Fruit fly (Drosophila melanogaster) whole organism, embryonic: Measurements from ENCODE around the gene CG17321.

Source experiments
- Ada2b ChIP-seq: fragments of 200-800 bp; sonication (Bioruptor generic); IDR thresholded peaks from 2 replicates; pipeline ENCODE4 v1.3.6; 2022; ENCODE audit warnings: missing biosample characterization, missing genetic modification characterization
- Antp ChIP-seq: fragments of 200-800 bp; sonication (Bioruptor generic); optimal IDR thresholded peaks from 3 replicates; lab custom pipeline; 2016; ENCODE audit warnings: missing biosample characterization, missing genetic modification characterization
- Asciz ChIP-seq: fragments of 200-800 bp; sonication (Bioruptor generic); optimal IDR thresholded peaks from 2 replicates; lab custom pipeline; 2017; ENCODE audit warnings: missing biosample characterization, mild to moderate bottlenecking, missing genetic modification characterization, missing genetic modification reagents
- Atf6 ChIP-seq: fragments of 200-800 bp; sonication (Bioruptor generic); IDR thresholded peaks from 2 replicates; pipeline ENCODE4 v1.3.6; 2022; ENCODE audit warnings: missing biosample characterization, missing genetic modification characterization
- CG10267 ChIP-seq: fragments of 200-800 bp; sonication (Bioruptor generic); optimal IDR thresholded peaks from 2 replicates; lab custom pipeline; 2018; ENCODE audit warnings: missing biosample characterization, mild to moderate bottlenecking, missing genetic modification characterization, moderate library complexity
- CG10654 ChIP-seq: fragments of 200-800 bp; sonication (Bioruptor generic); optimal IDR thresholded peaks from 2 replicates; lab custom pipeline; 2016; ENCODE audit warnings: missing biosample characterization, missing genetic modification characterization
- CG12769 ChIP-seq: fragments of 200-800 bp; sonication (Bioruptor generic); optimal IDR thresholded peaks from 2 replicates; lab custom pipeline; 2019; ENCODE audit warnings: missing biosample characterization, mild to moderate bottlenecking, missing genetic modification characterization, moderate library complexity
- CG13775 ChIP-seq: fragments of 200-800 bp; sonication (Bioruptor generic); optimal IDR thresholded peaks from 3 replicates; lab custom pipeline; 2017; ENCODE audit warnings: missing biosample characterization, mild to moderate bottlenecking, missing genetic modification characterization
- CG13894 ChIP-seq: fragments of 200-800 bp; sonication (Bioruptor generic); optimal IDR thresholded peaks from 3 replicates; lab custom pipeline; 2018; ENCODE audit warnings: missing biosample characterization, mild to moderate bottlenecking, missing genetic modification characterization, moderate library complexity
- CG14710 ChIP-seq: fragments of 200-800 bp; sonication (Bioruptor generic); optimal IDR thresholded peaks from 3 replicates; lab custom pipeline; 2019; ENCODE audit warnings: missing biosample characterization, mild to moderate bottlenecking, missing genetic modification characterization, moderate library complexity
- CG1529 ChIP-seq: fragments of 200-800 bp; sonication (Bioruptor generic); optimal IDR thresholded peaks from 3 replicates; lab custom pipeline; 2018; ENCODE audit warnings: missing biosample characterization, missing genetic modification characterization
- CG2678 ChIP-seq: fragments of 200-800 bp; sonication (Bioruptor generic); optimal IDR thresholded peaks from 3 replicates; lab custom pipeline; 2019; ENCODE audit warnings: missing biosample characterization, mild to moderate bottlenecking, missing genetic modification characterization, moderate library complexity
- CG2889 ChIP-seq: fragments of 200-800 bp; sonication (Bioruptor generic); IDR thresholded peaks from 3 replicates; pipeline ENCODE4 v1.3.6; 2022; ENCODE audit warnings: missing biosample characterization, missing genetic modification characterization
- CG31224 ChIP-seq: fragments of 200-800 bp; sonication (Bioruptor generic); IDR thresholded peaks from 2 replicates; pipeline ENCODE4 v1.3.6; 2022; ENCODE audit warnings: missing biosample characterization, missing genetic modification characterization
- CG31388 ChIP-seq: fragments of 200-800 bp; sonication (Bioruptor generic); optimal IDR thresholded peaks from 2 replicates; lab custom pipeline; 2016; ENCODE audit warnings: missing biosample characterization, missing genetic modification characterization
- CG32767 ChIP-seq: fragments of 200-800 bp; sonication (Bioruptor generic); IDR thresholded peaks from 2 replicates; pipeline ENCODE4 v1.3.6; 2022; ENCODE audit warnings: missing biosample characterization, missing genetic modification characterization
- CG4404 ChIP-seq: fragments of 200-800 bp; sonication (Bioruptor generic); IDR thresholded peaks from 2 replicates; pipeline ENCODE4 v1.3.6; 2022; ENCODE audit warnings: missing biosample characterization, missing genetic modification characterization
- CG4617 ChIP-seq: fragments of 200-800 bp; sonication (Bioruptor generic); optimal IDR thresholded peaks from 3 replicates; lab custom pipeline; 2016; ENCODE audit warnings: missing biosample characterization, missing genetic modification characterization, borderline replicate concordance
- CG6689 ChIP-seq: fragments of 200-800 bp; sonication (Bioruptor generic); IDR thresholded peaks from 2 replicates; pipeline ENCODE4 v1.3.6; 2022; ENCODE audit warnings: missing biosample characterization, missing genetic modification characterization
- CG7357 ChIP-seq: fragments of 200-800 bp; sonication (Bioruptor generic); IDR thresholded peaks from 3 replicates; pipeline ENCODE4 v1.3.6; 2022; ENCODE audit warnings: missing biosample characterization, missing genetic modification characterization
- CG7786 ChIP-seq: fragments of 200-800 bp; sonication (Bioruptor generic); optimal IDR thresholded peaks from 2 replicates; lab custom pipeline; 2016; ENCODE audit warnings: missing biosample characterization, missing genetic modification characterization
- CG8924 ChIP-seq: fragments of 200-800 bp; optimal IDR thresholded peaks from 3 replicates; lab custom pipeline; 2019; ENCODE audit warnings: missing biosample characterization, mild to moderate bottlenecking, missing genetic modification characterization, moderate library complexity
- CG9437 ChIP-seq: fragments of 200-800 bp; sonication (Bioruptor generic); optimal IDR thresholded peaks from 2 replicates; lab custom pipeline; 2018; ENCODE audit warnings: missing biosample characterization, mild to moderate bottlenecking, missing genetic modification characterization
- Chrac-16 ChIP-seq: fragments of 200-800 bp; sonication (Bioruptor generic); optimal IDR thresholded peaks from 3 replicates; lab custom pipeline; 2016; ENCODE audit warnings: missing biosample characterization, missing genetic modification characterization
- CrebB ChIP-seq: fragments of 200-800 bp; sonication (Bioruptor generic); optimal IDR thresholded peaks from 3 replicates; lab custom pipeline; 2018; ENCODE audit warnings: missing biosample characterization, mild to moderate bottlenecking, missing genetic modification characterization
- Doc2 ChIP-seq: fragments of 200-800 bp; sonication (Bioruptor generic); IDR thresholded peaks from 2 replicates; pipeline ENCODE4 v1.3.6; 2022; ENCODE audit warnings: missing biosample characterization, missing genetic modification characterization
- Hsf ChIP-seq: fragments of 200-800 bp; sonication (Bioruptor generic); optimal IDR thresholded peaks from 3 replicates; lab custom pipeline; 2016; ENCODE audit warnings: missing biosample characterization, missing genetic modification characterization
- Mes4 ChIP-seq: fragments of 200-800 bp; sonication (Bioruptor generic); optimal IDR thresholded peaks from 2 replicates; lab custom pipeline; 2016; ENCODE audit warnings: missing biosample characterization, missing genetic modification characterization
- Oaz ChIP-seq: fragments of 200-800 bp; sonication (Bioruptor generic); IDR thresholded peaks from 2 replicates; pipeline ENCODE4 v1.3.6; 2022; ENCODE audit warnings: missing biosample characterization, missing genetic modification characterization
- Taf1 ChIP-seq: fragments of 200-800 bp; sonication (Bioruptor generic); IDR thresholded peaks from 2 replicates; pipeline ENCODE4 v1.3.6; 2022; ENCODE audit warnings: missing biosample characterization, missing genetic modification characterization
- ase ChIP-seq: fragments of 200-800 bp; sonication (Bioruptor generic); IDR thresholded peaks from 3 replicates; pipeline ENCODE4 v1.3.6; 2022; ENCODE audit warnings: missing biosample characterization, missing genetic modification characterization
- ato ChIP-seq: fragments of 200-800 bp; sonication (Bioruptor generic); IDR thresholded peaks from 2 replicates; pipeline ENCODE4 v1.3.6; 2022; ENCODE audit warnings: missing biosample characterization, missing genetic modification characterization; ENCODE audit not compliant: partially characterized antibody
- az2 ChIP-seq: fragments of 200-800 bp; sonication (Bioruptor generic); optimal IDR thresholded peaks from 3 replicates; lab custom pipeline; 2016; ENCODE audit warnings: missing biosample characterization, missing genetic modification characterization
- bab2 ChIP-seq: fragments of 200-800 bp; sonication (Bioruptor generic); optimal IDR thresholded peaks from 2 replicates; lab custom pipeline; 2016; ENCODE audit warnings: missing biosample characterization, missing genetic modification characterization
- cg ChIP-seq: fragments of 200-800 bp; sonication (Bioruptor generic); optimal IDR thresholded peaks from 3 replicates; lab custom pipeline; 2019; ENCODE audit warnings: missing biosample characterization, mild to moderate bottlenecking, missing genetic modification characterization, moderate library complexity
- chm ChIP-seq: fragments of 200-800 bp; sonication (Bioruptor generic); IDR thresholded peaks from 2 replicates; pipeline ENCODE4 v1.3.6; 2022; ENCODE audit warnings: missing biosample characterization, missing genetic modification characterization
- crc ChIP-seq: fragments of 200-800 bp; sonication (Bioruptor generic); optimal IDR thresholded peaks from 2 replicates; lab custom pipeline; 2016; ENCODE audit warnings: missing biosample characterization, missing genetic modification characterization
- dan ChIP-seq: fragments of 200-800 bp; sonication (Bioruptor generic); IDR thresholded peaks from 2 replicates; pipeline ENCODE4 v1.3.6; 2022; ENCODE audit warnings: missing biosample characterization, missing genetic modification characterization
- dati ChIP-seq: fragments of 200-800 bp; sonication (Bioruptor generic); IDR thresholded peaks from 2 replicates; pipeline ENCODE4 v1.3.6; 2022; ENCODE audit warnings: missing biosample characterization, missing genetic modification characterization
- disco-r ChIP-seq: fragments of 200-800 bp; sonication (Bioruptor generic); optimal IDR thresholded peaks from 2 replicates; lab custom pipeline; 2016; ENCODE audit warnings: missing biosample characterization, missing genetic modification characterization
- ftz-f1 ChIP-seq: fragments of 200-800 bp; sonication (Bioruptor generic); optimal IDR thresholded peaks from 2 replicates; lab custom pipeline; 2016; ENCODE audit warnings: missing biosample characterization, missing genetic modification characterization
- gro ChIP-seq: fragments of 200-800 bp; sonication (Bioruptor generic); optimal IDR thresholded peaks from 2 replicates; lab custom pipeline; 2016; ENCODE audit warnings: missing biosample characterization, missing genetic modification characterization
- hb ChIP-seq: fragments of 200-800 bp; sonication (Bioruptor generic); IDR thresholded peaks from 3 replicates; pipeline ENCODE4 v1.3.6; 2022; ENCODE audit warnings: missing biosample characterization, missing genetic modification characterization; ENCODE audit not compliant: partially characterized antibody
- hbn ChIP-seq: fragments of 200-800 bp; sonication (Bioruptor generic); IDR thresholded peaks from 2 replicates; pipeline ENCODE4 v1.3.6; 2022; ENCODE audit warnings: missing biosample characterization, missing genetic modification characterization; ENCODE audit not compliant: partially characterized antibody
- jing ChIP-seq: fragments of 200-800 bp; sonication (Bioruptor generic); optimal IDR thresholded peaks from 2 replicates; lab custom pipeline; 2018; ENCODE audit warnings: missing biosample characterization, mild to moderate bottlenecking, missing genetic modification characterization
- nerfin-1 ChIP-seq: fragments of 200-800 bp; sonication (Bioruptor generic); optimal IDR thresholded peaks from 3 replicates; lab custom pipeline; 2019; ENCODE audit warnings: missing biosample characterization, mild to moderate bottlenecking, missing genetic modification characterization, moderate library complexity
- org-1 ChIP-seq: fragments of 200-800 bp; sonication (Bioruptor generic); optimal IDR thresholded peaks from 2 replicates; lab custom pipeline; 2017; ENCODE audit warnings: missing biosample characterization, missing genetic modification characterization
- pros ChIP-seq: fragments of 200-800 bp; sonication (Bioruptor generic); optimal IDR thresholded peaks from 3 replicates; lab custom pipeline; 2019; ENCODE audit warnings: missing biosample characterization, mild to moderate bottlenecking, missing genetic modification characterization, moderate library complexity
- run ChIP-seq: fragments of 200-800 bp; sonication (Bioruptor generic); optimal IDR thresholded peaks from 3 replicates; lab custom pipeline; 2018; ENCODE audit warnings: missing biosample characterization, mild to moderate bottlenecking, missing genetic modification characterization
- unc-4 ChIP-seq: fragments of 200-800 bp; sonication (Bioruptor generic); IDR thresholded peaks from 2 replicates; pipeline ENCODE4 v1.3.6; 2022; ENCODE audit warnings: missing biosample characterization, missing genetic modification characterization; ENCODE audit not compliant: partially characterized antibody
- vfl ChIP-seq: fragments of 200-800 bp; sonication (Bioruptor generic); optimal IDR thresholded peaks from 2 replicates; lab custom pipeline; 2016; ENCODE audit warnings: missing biosample characterization, missing genetic modification characterization
- zf30C ChIP-seq: fragments of 200-800 bp; sonication (Bioruptor generic); optimal IDR thresholded peaks from 3 replicates; lab custom pipeline; 2018; ENCODE audit warnings: missing biosample characterization, mild to moderate bottlenecking, missing genetic modification characterization

Gene CG17321

DNA sequence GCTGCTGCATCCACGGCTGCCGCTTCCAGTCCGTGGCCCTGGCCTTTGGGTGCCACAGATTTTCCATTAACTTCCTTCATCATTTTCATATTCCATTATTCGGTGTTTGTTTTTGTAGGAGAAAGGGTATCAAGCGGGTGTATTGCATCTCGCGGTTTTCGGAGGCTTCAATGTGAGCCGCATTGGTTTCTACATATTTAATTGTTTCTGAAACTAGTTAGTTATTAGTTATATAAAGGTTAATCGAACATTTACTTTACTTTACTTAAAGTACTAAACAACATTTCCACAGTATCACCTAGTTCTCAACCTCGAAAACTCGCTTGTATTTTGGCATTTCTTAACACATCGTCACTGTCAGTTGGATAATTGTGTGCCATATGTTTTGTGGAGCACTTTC is 54.9 kb downstream of the CG17321 start (continued):
- peak; percentile 58 for TF ChIP-seq CG14710 (tag; lab: Kevin White, UChicago)
- TF ChIP-seq Antp (GFP tag; lab: Kevin White, UChicago), result peak; percentile 25
- no peak for TF ChIP-seq CG31224 (GFP tag; lab: Robert Waterston, UW)
- no peak for TF ChIP-seq ato (GFP tag; lab: Robert Waterston, UW)
- TF ChIP-seq zf30C (GFP tag; lab: Kevin White, UChicago), result no peak
- peak; percentile 58 for TF ChIP-seq Chrac-16
- TF ChIP-seq CG13775, result no peak
- no peak for TF ChIP-seq hb
- TF ChIP-seq Taf1 (GFP tag; lab: Robert Waterston, UW), result no peak
- peak; percentile 36 for TF ChIP-seq nerfin-1 (tag; lab: Kevin White, UChicago)
- no peak for TF ChIP-seq Oaz (GFP tag; lab: Robert Waterston, UW)
- peak; percentile 23; the same call in 1 of the 2 replicates for TF ChIP-seq Ada2b (GFP tag; lab: Robert Waterston, UW)
- no peak for TF ChIP-seq CrebB (tag; lab: Kevin White, UChicago)
- no peak for TF ChIP-seq pros (GFP tag; lab: Kevin White, UChicago)
- TF ChIP-seq CG4404 (GFP tag; lab: Robert Waterston, UW), result peak; percentile 62; the same call in 1 of the 2 replicates
- peak; percentile 62 for TF ChIP-seq CG6689 (GFP tag; lab: Robert Waterston, UW)
- peak; percentile 9 for TF ChIP-seq org-1
- TF ChIP-seq run (tag; lab: Kevin White, UChicago), result no peak
- TF ChIP-seq CG32767 (GFP tag; lab: Robert Waterston, UW), result no peak
- 0 out of 2 replicates have a peak, but pooled peaks have one; percentile 19 for TF ChIP-seq dan
- no peak for TF ChIP-seq CG2889 (GFP tag; lab: Robert Waterston, UW)
- TF ChIP-seq unc-4, result no peak
- TF ChIP-seq vfl (GFP tag; lab: Kevin White, UChicago), result no peak
- peak; percentile 28 for TF ChIP-seq Mes4 (GFP tag; lab: Kevin White, UChicago)
- no peak for TF ChIP-seq Atf6
- peak; percentile 43; the same call in 1 of the 3 replicates for TF ChIP-seq CG7357 (GFP tag; lab: Robert Waterston, UW)
- peak; percentile 44 for TF ChIP-seq Asciz (GFP tag; lab: Kevin White, UChicago)
- no peak for TF ChIP-seq CG9437 (GFP tag; lab: Kevin White, UChicago)
- TF ChIP-seq CG1529, result no peak
- TF ChIP-seq Hsf (GFP tag; lab: Kevin White, UChicago), result peak; percentile 13
- TF ChIP-seq crc (GFP tag; lab: Kevin White, UChicago), result no peak
- no peak for TF ChIP-seq ase (GFP tag; lab: Robert Waterston, UW)
- TF ChIP-seq Doc2 (GFP tag; lab: Robert Waterston, UW), result no peak
- no peak for TF ChIP-seq CG12769 (tag; lab: Kevin White, UChicago)
- TF ChIP-seq hbn (GFP tag; lab: Robert Waterston, UW), result no peak
- peak; percentile 44 for TF ChIP-seq CG8924
- peak; percentile 12 for TF ChIP-seq CG10654
- peak; percentile 57 for TF ChIP-seq CG2678 (tag; lab: Kevin White, UChicago)
- no peak for TF ChIP-seq gro (GFP tag; lab: Kevin White, UChicago)
- no peak for TF ChIP-seq CG4617 (GFP tag; lab: Kevin White, UChicago)
- TF ChIP-seq jing (GFP tag; lab: Kevin White, UChicago), result peak; percentile 24
- no peak for TF ChIP-seq CG13894 (tag; lab: Kevin White, UChicago)
- no peak for TF ChIP-seq cg (GFP tag; lab: Kevin White, UChicago)
- TF ChIP-seq chm (GFP tag; lab: Robert Waterston, UW), result no peak
- TF ChIP-seq ftz-f1 (GFP tag; lab: Kevin White, UChicago), result no peak
- no peak for TF ChIP-seq dati (GFP tag; lab: Robert Waterston, UW)
- no peak for TF ChIP-seq disco-r (GFP tag; lab: Kevin White, UChicago)
- TF ChIP-seq bab2 (GFP tag; lab: Kevin White, UChicago), result no peak
- TF ChIP-seq CG10267 (tag; lab: Kevin White, UChicago), result peak; percentile 55
- TF ChIP-seq CG31388 (GFP tag; lab: Kevin White, UChicago), result no peak
- TF ChIP-seq CG7786, result no peak
- peak; percentile 57 for TF ChIP-seq az2
